Fruit fly (Drosophila melanogaster) Kc167 (cell line): ENCODE measurements around the gene BoYb.

Source experiments
- Myc ChIP-seq: fragments of >200 bp; optimal IDR thresholded peaks from 2 replicates; lab custom pipeline; 2017; ENCODE audit warnings: missing external identifiers
- Sin3A ChIP-seq: fragments of >200 bp; optimal IDR thresholded peaks from 2 replicates; lab custom pipeline; 2018; ENCODE audit warnings: missing external identifiers
- h ChIP-seq: fragments of >200 bp; optimal IDR thresholded peaks from 3 replicates; lab custom pipeline; 2018; ENCODE audit warnings: missing external identifiers
- insv ChIP-seq: fragments of >200 bp; optimal IDR thresholded peaks from 3 replicates; lab custom pipeline; 2018; ENCODE audit warnings: missing external identifiers
- psq ChIP-seq: fragments of >200 bp; optimal IDR thresholded peaks from 2 replicates; lab custom pipeline; 2017; ENCODE audit warnings: missing external identifiers
- ttk ChIP-seq: sonication (Bioruptor generic); optimal IDR thresholded peaks from 2 replicates; lab custom pipeline; 2017; ENCODE audit warnings: missing external identifiers

The BoYb gene

DNA sequence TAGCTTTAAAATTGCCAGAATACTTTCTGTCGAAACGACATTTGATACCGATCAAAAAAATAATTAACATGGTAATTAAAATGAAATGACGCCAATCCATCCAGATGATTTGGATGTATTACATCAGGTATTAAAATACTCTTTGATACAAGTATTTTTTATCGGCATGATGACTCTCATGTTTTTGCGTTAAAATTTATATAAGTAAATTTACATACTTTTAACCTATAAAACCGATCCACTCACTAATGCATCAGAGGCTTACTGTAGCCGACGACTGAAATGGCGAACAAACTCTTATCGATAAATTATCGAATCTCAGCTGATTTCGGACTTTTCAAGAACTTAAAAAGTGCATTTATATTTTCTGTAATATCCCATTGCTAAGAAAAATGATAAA lies at the start of gene BoYb:
Gene BoYb (plus strand): TSS at position 301 of the 400 bp plus-strand sequence.
- TF ChIP-seq Sin3A = no peak
- no peak for TF ChIP-seq insv
- no peak for TF ChIP-seq h (lab: Kevin White, UChicago)
- no peak for TF ChIP-seq psq (lab: Kevin White, UChicago)
- no peak for TF ChIP-seq Myc (lab: Kevin White, UChicago)
- no peak for TF ChIP-seq ttk (lab: Kevin White, UChicago)

DNA sequence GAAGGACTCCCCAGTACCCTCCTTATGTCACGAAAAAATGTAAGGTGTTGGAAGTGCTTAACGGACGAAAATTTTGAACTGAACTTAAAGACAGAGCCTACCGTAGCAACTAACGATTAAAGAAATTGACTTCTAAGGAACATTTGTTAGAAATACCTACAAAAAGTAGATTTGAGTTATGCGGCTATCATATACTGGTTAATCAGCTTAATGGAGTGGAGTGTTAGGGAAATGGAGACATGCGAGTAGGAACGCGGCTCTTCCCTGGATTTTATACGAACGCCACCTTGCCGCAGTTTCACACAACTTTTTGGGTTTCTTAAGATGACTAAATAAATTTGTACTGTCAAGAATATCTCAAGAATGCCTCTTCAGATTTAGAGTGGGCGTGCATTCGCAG lies 48.3 kb upstream of the BoYb start, which contains the start of gene CG32462:
Gene CG32462 (minus strand): TSS at position 101 of the 400 bp plus-strand sequence.
- TF ChIP-seq ttk (lab: Kevin White, UChicago) = no peak
- TF ChIP-seq psq (lab: Kevin White, UChicago) = no peak
- no peak for TF ChIP-seq h (lab: Kevin White, UChicago)
- TF ChIP-seq Sin3A = no peak
- TF ChIP-seq insv = no peak
- TF ChIP-seq Myc (lab: Kevin White, UChicago) = no peak

dm6 chr3L:22856009-22856477 lies 45.7 kb upstream of the BoYb start, which contains the start of gene CG32459:
CG32459 (minus strand) TSS chr3L:22856059.
- no peak for TF ChIP-seq Sin3A

- TF ChIP-seq Myc (lab: Kevin White, UChicago) (no peak), insv (no peak), psq (lab: Kevin White, UChicago) (no peak), Sin3A (no peak), ttk (lab: Kevin White, UChicago) (no peak), h (lab: Kevin White, UChicago) (no peak)
Measured at dm6 chr3L:22860487-22860886, 41.2 kb upstream of the BoYb start, which contains the start of gene CG13239. CG13239 (plus strand) TSS chr3L:22860787.

DNA sequence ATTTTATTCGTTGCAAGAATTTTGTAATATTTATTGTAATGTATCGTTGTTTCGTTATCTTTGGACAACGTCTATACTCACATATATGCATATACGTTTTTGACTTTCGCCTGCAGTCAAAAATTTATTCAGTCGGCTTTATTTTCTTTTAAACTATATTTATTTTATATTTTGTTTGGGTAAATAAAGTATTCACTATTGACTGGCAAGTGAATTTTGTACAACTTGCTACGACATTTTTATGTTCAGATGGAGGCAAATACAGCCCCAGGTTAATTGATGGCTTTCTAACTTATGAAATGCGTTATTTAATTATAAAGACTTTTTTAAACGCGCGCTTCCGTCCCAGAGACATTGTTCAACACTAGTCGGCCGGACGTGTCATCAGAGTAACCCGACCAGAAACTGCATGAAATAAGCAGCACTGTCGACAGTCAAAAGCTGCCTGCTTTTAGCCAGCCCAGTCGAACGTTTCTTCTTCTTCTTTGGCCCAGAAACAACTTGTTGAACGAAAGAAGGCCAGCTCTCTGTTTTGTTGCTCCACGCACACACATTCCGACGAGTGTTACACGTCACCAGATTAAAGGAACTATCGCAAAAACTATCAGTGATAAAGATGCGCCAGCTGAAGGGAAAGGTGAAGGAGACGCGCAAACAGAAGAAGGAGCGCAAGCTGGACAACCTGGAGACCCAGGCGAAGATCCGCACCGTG lies 38.2 kb upstream of the BoYb start, which contains the start of gene CG33169:
Gene CG33169 (plus strand): TSS at position 498 of the 712 bp plus-strand sequence.
- TF ChIP-seq ttk (lab: Kevin White, UChicago) = no peak
- TF ChIP-seq insv = no peak
- no peak for TF ChIP-seq Myc (lab: Kevin White, UChicago)
- no peak for TF ChIP-seq psq (lab: Kevin White, UChicago)
- no peak for TF ChIP-seq h (lab: Kevin White, UChicago)
- no peak for TF ChIP-seq Sin3A

dm6 chr3L:22864254-22865060 lies 37.3 kb upstream of the BoYb start, which contains the start of gene CG33170:
CG33170 (plus strand) TSS chr3L:22864600.
- no peak for TF ChIP-seq ttk (lab: Kevin White, UChicago)
- no peak for TF ChIP-seq Myc (lab: Kevin White, UChicago)
- no peak for TF ChIP-seq psq (lab: Kevin White, UChicago)
- no peak for TF ChIP-seq Sin3A
- TF ChIP-seq h (lab: Kevin White, UChicago) = no peak
- no peak for TF ChIP-seq insv

dm6 chr3L:22865061-22865418 lies 36.7 kb upstream of the BoYb start:
- TF ChIP-seq Sin3A (no peak), insv (no peak), h (lab: Kevin White, UChicago) (no peak), Myc (lab: Kevin White, UChicago) (no peak), psq (lab: Kevin White, UChicago) (no peak), ttk (lab: Kevin White, UChicago) (no peak)

dm6 chr3L:22868070-22868469 lies 33.6 kb upstream of the BoYb start, which contains the start of gene EMC4:
EMC4 (minus strand) TSS chr3L:22868243.
- TF ChIP-seq Sin3A = no peak
- TF ChIP-seq ttk (lab: Kevin White, UChicago) = no peak

DNA sequence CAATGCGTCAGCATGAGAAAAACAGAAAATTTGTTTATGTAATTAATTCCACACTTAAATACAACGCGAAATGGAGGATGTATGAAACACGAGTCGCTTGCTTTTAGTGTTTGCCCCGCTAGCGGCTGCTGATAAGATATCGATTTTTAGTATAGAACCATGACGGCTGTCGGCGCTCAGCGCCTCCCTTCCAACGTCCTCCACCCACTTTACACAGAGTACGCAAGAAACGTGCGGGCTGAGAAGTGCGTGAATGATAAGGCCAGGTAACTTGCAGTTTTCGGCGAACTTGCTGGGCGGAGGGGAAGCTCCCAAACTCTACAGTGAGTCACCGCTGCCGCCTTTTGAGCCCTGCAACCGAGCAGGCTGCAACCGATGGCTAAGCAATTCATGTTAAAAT lies 31.3 kb upstream of the BoYb start:
- no peak for TF ChIP-seq Sin3A
- no peak for TF ChIP-seq ttk (lab: Kevin White, UChicago)
- TF ChIP-seq psq (lab: Kevin White, UChicago) = no peak
- TF ChIP-seq h (lab: Kevin White, UChicago) = no peak
- TF ChIP-seq Myc (lab: Kevin White, UChicago) = no peak
- no peak for TF ChIP-seq insv

- TF ChIP-seq ttk (lab: Kevin White, UChicago) = no peak
- no peak for TF ChIP-seq h (lab: Kevin White, UChicago)
- TF ChIP-seq Myc (lab: Kevin White, UChicago) = no peak
- no peak for TF ChIP-seq insv
- no peak for TF ChIP-seq psq (lab: Kevin White, UChicago)
- no peak for TF ChIP-seq Sin3A
Measured at dm6 chr3L:22871030-22871844, 30.5 kb upstream of the BoYb start.

dm6 chr3L:22871845-22872361 lies 29.8 kb upstream of the BoYb start, which contains the start of the genes CG11109 and Arf1:
CG11109 (plus strand) TSS chr3L:22872200.
Arf1 (minus strand) TSS chr3L:22872231.
- TF ChIP-seq psq (lab: Kevin White, UChicago) (no peak), Myc (lab: Kevin White, UChicago) (no peak), ttk (lab: Kevin White, UChicago) (no peak), insv (no peak), Sin3A (no peak), h (lab: Kevin White, UChicago) (no peak)
